Fruit fly (Drosophila melanogaster) whole organism: ENCODE data around the gene Hip1.

Source experiments
- CG8478 ChIP-seq: fragments of >200 bp; optimal IDR thresholded peaks from 2 replicates; lab custom pipeline; 2018; ENCODE audit warnings: inconsistent platforms
- Dll ChIP-seq: fragments of >200 bp; optimal IDR thresholded peaks from 2 replicates; lab custom pipeline; 2017
- EcR ChIP-seq, 2 experiments: fragments of >200 bp; optimal IDR thresholded peaks; 2 replicates each; lab custom pipeline; 2017; ENCODE audit warnings: missing biosample characterization in 2 of 2, missing genetic modification characterization in 2 of 2, missing genetic modification reagents in 2 of 2
- pan ChIP-seq: fragments of >200 bp; optimal IDR thresholded peaks from 2 replicates; lab custom pipeline; 2017
- psq ChIP-seq: fragments of >200 bp; optimal IDR thresholded peaks from 2 replicates; lab custom pipeline; 2017
- usp ChIP-seq: fragments of >200 bp; optimal IDR thresholded peaks from 2 replicates; lab custom pipeline; 2017; ENCODE audit warnings: missing biosample characterization, missing genetic modification characterization, mixed read lengths

dm6 chr3L:12746241-12746640, 27.1 kb downstream of the Hip1 start:
- TF ChIP-seq CG8478 (lab: Kevin White, UChicago) (no peak), Dll (lab: Kevin White, UChicago) (no peak), psq (no peak), EcR (GFP tag; optimal IDR thresholded peaks at IDR 0.05; lab: Kevin White, UChicago) (no peak), usp (GFP tag; lab: Kevin White, UChicago) (no peak), pan (no peak)
